Worm (Caenorhabditis elegans) whole organism, midembryonic: ENCODE measurements around the gene ptp-2.

Source experiments
- T22C8.4 ChIP-seq: fragments of 200-800 bp; sonication (Bioruptor generic); IDR thresholded peaks from 2 replicates; pipeline ENCODE4 v1.3.6; 2022; ENCODE audit warnings: missing genetic modification characterization, missing compliant biosample characterization
- cog-1 ChIP-seq: sonication (generic microtip); optimal IDR thresholded peaks from 2 replicates; lab custom pipeline; 2016; ENCODE audit warnings: missing genetic modification characterization, missing compliant biosample characterization
- klf-2 ChIP-seq: fragments of 200-800 bp; sonication (Bioruptor generic); conservative IDR thresholded peaks from 2 replicates; pipeline ENCODE4 v1.3.6; 2022; ENCODE audit warnings: missing genetic modification reagents, missing genetic modification characterization, missing compliant biosample characterization
- med-1 ChIP-seq: sonication (generic microtip); optimal IDR thresholded peaks from 2 replicates; lab custom pipeline; 2017; ENCODE audit warnings: missing genetic modification characterization, mild to moderate bottlenecking, missing compliant biosample characterization, antibody characterized with exemption, missing genetic modification reagents; ENCODE audit not compliant: insufficient read depth
- ref-1 ChIP-seq: fragments of 200-800 bp; sonication (Bioruptor generic); conservative IDR thresholded peaks from 2 replicates; pipeline ENCODE4 v1.3.6; 2022; ENCODE audit warnings: missing genetic modification reagents, missing genetic modification characterization, missing compliant biosample characterization
- tab-1 ChIP-seq: fragments of 200-800 bp; sonication (Bioruptor generic); IDR thresholded peaks from 2 replicates; pipeline ENCODE4 v1.3.6; 2022; ENCODE audit warnings: missing genetic modification characterization, missing compliant biosample characterization
- ztf-23 ChIP-seq: fragments of 200-800 bp; sonication (Bioruptor generic); IDR thresholded peaks from 2 replicates; pipeline ENCODE4 v1.3.6; 2022; ENCODE audit warnings: missing genetic modification reagents, missing genetic modification characterization, missing compliant biosample characterization
- ztf-29 ChIP-seq: fragments of 200-800 bp; sonication (Bioruptor generic); IDR thresholded peaks from 2 replicates; pipeline ENCODE4 v1.3.6; 2022; ENCODE audit warnings: missing genetic modification reagents, missing genetic modification characterization, missing compliant biosample characterization

- TF ChIP-seq med-1 (GFP tag; lab: Kevin White, UChicago) = no peak
- no peak for TF ChIP-seq klf-2 (GFP tag; lab: Robert Waterston, UW)
- no peak for TF ChIP-seq ztf-23 (GFP tag; lab: Robert Waterston, UW)
- no peak for TF ChIP-seq ref-1
- TF ChIP-seq cog-1 (tag; lab: Kevin White, UChicago) = no peak
- TF ChIP-seq tab-1 (GFP tag; lab: Robert Waterston, UW) = no peak
- no peak for TF ChIP-seq T22C8.4
- no peak for TF ChIP-seq ztf-29 (GFP tag; lab: Robert Waterston, UW)
Measured at ce11 chrII:5928502-5928901, 10.1 kb downstream of the ptp-2 start, which contains the start of gene egl-44.
